Worm (Caenorhabditis elegans) whole organism, mixed stage, embryonic: ENCODE data around the gene Y6G8.16.

Source experiments
- elt-1 ChIP-seq: sonication (generic microtip); optimal IDR thresholded peaks from 2 replicates; lab custom pipeline; 2017; ENCODE audit warnings: missing genetic modification characterization, mild to moderate bottlenecking, missing compliant biosample characterization, antibody characterized with exemption, moderate library complexity, borderline replicate concordance; ENCODE audit not compliant: insufficient read depth
- mep-1 ChIP-seq: fragments of 150-350 bp; optimal IDR thresholded peaks from 2 replicates; lab custom pipeline; 2017; ENCODE audit warnings: missing biosample characterization, missing genetic modification reagents, missing genetic modification characterization, inconsistent platforms
- nhr-2 ChIP-seq: fragments of 150-350 bp; optimal IDR thresholded peaks from 2 replicates; lab custom pipeline; 2014; ENCODE audit warnings: missing biosample characterization, missing genetic modification characterization
- nhr-28 ChIP-seq: fragments of 150-350 bp; optimal IDR thresholded peaks from 2 replicates; lab custom pipeline; 2014; ENCODE audit warnings: missing biosample characterization, missing genetic modification characterization
- unc-39 ChIP-seq: fragments of 150-350 bp; optimal IDR thresholded peaks from 2 replicates; lab custom pipeline; 2014; ENCODE audit warnings: missing biosample characterization, missing genetic modification characterization
- unc-62 ChIP-seq: fragments of 150-350 bp; optimal IDR thresholded peaks from 2 replicates; lab custom pipeline; 2014; ENCODE audit warnings: missing biosample characterization, missing genetic modification reagents, missing genetic modification characterization

ce11 chrV:17601520-17601919, 4.6 kb upstream of the Y6G8.16 start, which contains the start of gene ztf-25:
- TF ChIP-seq nhr-28 (no peak), unc-39 (tag; lab: Kevin White, UChicago) (no peak), elt-1 (tag; lab: Kevin White, UChicago) (no peak), nhr-2 (tag; lab: Kevin White, UChicago) (no peak), mep-1 (tag; lab: Kevin White, UChicago) (no peak), unc-62 (GFP tag; lab: Kevin White, UChicago) (no peak)
